Worm (Caenorhabditis elegans) whole organism, late embryonic: ENCODE results near the gene C14C11.1.

ENCODE experiments used
- elt-2 ChIP-seq: sonication (generic microtip); optimal IDR thresholded peaks from 2 replicates; lab custom pipeline; 2016; ENCODE audit warnings: missing genetic modification reagents, missing genetic modification characterization, missing compliant biosample characterization
- fkh-10 ChIP-seq: fragments of 150-350 bp; optimal IDR thresholded peaks from 2 replicates; lab custom pipeline; 2014; ENCODE audit warnings: missing biosample characterization, missing genetic modification reagents, missing genetic modification characterization

- TF ChIP-seq fkh-10 (GFP tag; lab: Kevin White, UChicago) (no peak), elt-2 (peak; percentile 23)
These were observed 21.1 kb downstream of the C14C11.1 start, which contains the start of the genes hmgs-1 and F25B4.4 for ce11 chrV:5684534-5684933.
